Fruit fly (Drosophila melanogaster): ENCODE data around the gene Las.

DNA sequence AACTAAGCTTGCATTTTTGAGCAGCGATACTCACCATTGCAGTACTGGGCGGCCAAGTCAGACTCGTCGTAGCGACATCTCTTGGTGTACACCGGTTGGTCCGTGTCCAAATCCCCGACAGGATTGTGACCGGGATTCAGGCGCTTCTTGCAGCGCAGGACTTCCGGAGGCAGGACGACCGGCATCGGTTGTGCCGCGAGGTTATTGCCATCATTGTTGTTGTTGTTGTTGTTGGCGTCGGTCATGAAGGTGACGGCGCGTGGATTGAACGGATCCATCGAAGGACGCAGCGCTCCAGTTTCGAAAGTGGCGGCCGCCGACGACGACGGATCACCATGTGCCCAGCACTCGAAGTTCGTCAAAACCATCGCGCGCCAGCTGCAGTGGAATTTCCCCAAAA lies 40.4 kb upstream of the Las start:
- TF ChIP-seq BEAF-32 (GFP tag; optimal IDR thresholded peaks at IDR 0.05) (no peak), CG17612 (GFP tag; IDR thresholded peaks at IDR 0.05) (no peak), CG7963 (GFP tag; IDR thresholded peaks at IDR 0.05; ENCODE audit: partially characterized antibody) (no peak), wek (GFP tag; optimal IDR thresholded peaks at IDR 0.05) (no peak), CG9727 (GFP tag; optimal IDR thresholded peaks at IDR 0.05) (no peak), CG6765 (GFP tag; optimal IDR thresholded peaks at IDR 0.05) (no peak), CG1024 (GFP tag; IDR thresholded peaks at IDR 0.05) (no peak), kah (GFP tag; optimal IDR thresholded peaks at IDR 0.05) (no peak), CG6791 (GFP tag; IDR thresholded peaks at IDR 0.05; ENCODE audit: partially characterized antibody) (no peak), gem (tag; optimal IDR thresholded peaks at IDR 0.05) (no peak), CG14441 (GFP tag; IDR thresholded peaks at IDR 0.05) (no peak), sr (GFP tag; IDR thresholded peaks at IDR 0.05) (no peak; the same call in 2 of the 3 replicates), CG2202 (tag; optimal IDR thresholded peaks at IDR 0.05) (no peak)

Data from whole organism, embryonic.